Worm (Caenorhabditis elegans) whole organism, L2 larva: ENCODE results near the gene ZK856.5.
A peak's percentile ranks its signal among the peaks of the same experiment; 100 is the strongest.

Experiments
- C34F6.9 ChIP-seq: fragments of 150-350 bp; optimal IDR thresholded peaks from 2 replicates; lab custom pipeline; 2014; ENCODE audit warnings: missing biosample characterization, missing genetic modification characterization
- F13H6.1 ChIP-seq: sonication (generic microtip); optimal IDR thresholded peaks from 2 replicates; lab custom pipeline; 2016; ENCODE audit warnings: missing genetic modification characterization, missing compliant biosample characterization
- R02D3.7 ChIP-seq: fragments of 150-350 bp; optimal IDR thresholded peaks from 2 replicates; lab custom pipeline; 2014; ENCODE audit warnings: missing biosample characterization, missing genetic modification characterization
- Y55F3AM.14 ChIP-seq: fragments of 200-800 bp; sonication (Bioruptor generic); optimal IDR thresholded peaks from 2 replicates; lab custom pipeline; 2018; ENCODE audit warnings: mild to moderate bottlenecking, missing genetic modification characterization, missing compliant biosample characterization
- ama-1 ChIP-seq: fragments of 150-350 bp; optimal IDR thresholded peaks from 2 replicates; lab custom pipeline; 2018; ENCODE audit warnings: inconsistent platforms
- blmp-1 ChIP-seq: sonication (generic microtip); optimal IDR thresholded peaks from 2 replicates; lab custom pipeline; 2017; ENCODE audit warnings: missing genetic modification characterization, mild to moderate bottlenecking, missing compliant biosample characterization, antibody characterized with exemption, moderate library complexity; ENCODE audit not compliant: insufficient read depth
- ceh-16 ChIP-seq: fragments of 150-350 bp; optimal IDR thresholded peaks from 2 replicates; lab custom pipeline; 2014; ENCODE audit warnings: missing biosample characterization, missing genetic modification characterization
- ceh-82 ChIP-seq: fragments of 150-350 bp; optimal IDR thresholded peaks from 2 replicates; lab custom pipeline; 2014; ENCODE audit warnings: missing biosample characterization, missing genetic modification characterization
- crh-2 ChIP-seq: sonication (generic microtip); optimal IDR thresholded peaks from 2 replicates; lab custom pipeline; 2017; ENCODE audit warnings: missing biosample characterization, missing genetic modification characterization
- dmd-4 ChIP-seq: sonication (generic microtip); optimal IDR thresholded peaks from 2 replicates; lab custom pipeline; 2017; ENCODE audit warnings: missing biosample characterization, missing genetic modification characterization
- egl-27 ChIP-seq: sonication (generic microtip); optimal IDR thresholded peaks from 3 replicates; lab custom pipeline; 2017; ENCODE audit warnings: missing biosample characterization, missing genetic modification reagents, missing genetic modification characterization
- elt-1 ChIP-seq: fragments of 150-350 bp; optimal IDR thresholded peaks from 2 replicates; lab custom pipeline; 2014; ENCODE audit warnings: missing biosample characterization, missing genetic modification characterization
- elt-3 ChIP-seq: sonication (generic microtip); optimal IDR thresholded peaks from 2 replicates; lab custom pipeline; 2017; ENCODE audit warnings: missing biosample characterization, missing genetic modification characterization
- fos-1 ChIP-seq: fragments of 150-350 bp; optimal IDR thresholded peaks from 2 replicates; lab custom pipeline; 2014; ENCODE audit warnings: missing biosample characterization, missing genetic modification characterization
- gmeb-1 ChIP-seq: fragments of 150-350 bp; optimal IDR thresholded peaks from 2 replicates; lab custom pipeline; 2014; ENCODE audit warnings: missing biosample characterization, missing genetic modification characterization
- lsy-2 ChIP-seq, 2 experiments: fragments of 150-350 bp in 1 of 2; sonication (generic microtip) in 1 of 2; optimal IDR thresholded peaks; 2 replicates each; lab custom pipeline; 2014 to 2017; ENCODE audit warnings: missing biosample characterization in 2 of 2, missing genetic modification characterization in 2 of 2
- mab-5 ChIP-seq: fragments of 150-350 bp; optimal IDR thresholded peaks from 2 replicates; lab custom pipeline; 2014; ENCODE audit warnings: missing biosample characterization, missing genetic modification characterization
- mbf-1 ChIP-seq: sonication (generic microtip); optimal IDR thresholded peaks from 2 replicates; lab custom pipeline; 2017; ENCODE audit warnings: missing biosample characterization, missing genetic modification characterization
- mdl-1 ChIP-seq, 2 experiments: fragments of 150-350 bp in 1 of 2; sonication (generic microtip) in 1 of 2; optimal IDR thresholded peaks; 2 replicates each; lab custom pipeline; 2017; ENCODE audit warnings: missing biosample characterization in 2 of 2, missing genetic modification characterization in 2 of 2
- nhr-10 ChIP-seq: sonication (generic microtip); optimal IDR thresholded peaks from 2 replicates; lab custom pipeline; 2017; ENCODE audit warnings: missing biosample characterization, missing genetic modification characterization
- nhr-11 ChIP-seq: fragments of 150-350 bp; optimal IDR thresholded peaks from 2 replicates; lab custom pipeline; 2014; ENCODE audit warnings: missing biosample characterization, missing genetic modification characterization
- nhr-12 ChIP-seq: fragments of 150-350 bp; optimal IDR thresholded peaks from 2 replicates; lab custom pipeline; 2014; ENCODE audit warnings: missing biosample characterization, missing genetic modification characterization
- nhr-129 ChIP-seq: fragments of 150-350 bp; optimal IDR thresholded peaks from 2 replicates; lab custom pipeline; 2014; ENCODE audit warnings: missing biosample characterization, missing genetic modification characterization
- nhr-23 ChIP-seq: fragments of 150-350 bp; optimal IDR thresholded peaks from 2 replicates; lab custom pipeline; 2014; ENCODE audit warnings: missing biosample characterization, missing genetic modification reagents, missing genetic modification characterization
- nhr-237 ChIP-seq: fragments of 150-350 bp; optimal IDR thresholded peaks from 2 replicates; lab custom pipeline; 2014; ENCODE audit warnings: missing biosample characterization, missing genetic modification characterization
- nhr-25 ChIP-seq: fragments of 150-350 bp; sonication (generic microtip); optimal IDR thresholded peaks from 3 replicates; lab custom pipeline; 2014; ENCODE audit warnings: missing biosample characterization, missing genetic modification characterization
- nhr-6 ChIP-seq: fragments of 150-350 bp; optimal IDR thresholded peaks from 2 replicates; lab custom pipeline; 2014; ENCODE audit warnings: missing biosample characterization, missing genetic modification characterization
- nhr-77 ChIP-seq: fragments of 150-350 bp; optimal IDR thresholded peaks from 2 replicates; lab custom pipeline; 2014; ENCODE audit warnings: missing biosample characterization, missing genetic modification characterization
- sem-4 ChIP-seq: fragments of 150-350 bp; optimal IDR thresholded peaks from 2 replicates; lab custom pipeline; 2014; ENCODE audit warnings: missing biosample characterization, missing genetic modification reagents, missing genetic modification characterization
- skn-1 ChIP-seq: sonication (generic microtip); optimal IDR thresholded peaks from 2 replicates; lab custom pipeline; 2017; ENCODE audit warnings: missing biosample characterization, missing genetic modification characterization
- sma-3 ChIP-seq: sonication (generic microtip); optimal IDR thresholded peaks from 2 replicates; lab custom pipeline; 2016; ENCODE audit warnings: missing genetic modification reagents, missing genetic modification characterization, missing compliant biosample characterization
- sma-9 ChIP-seq, 2 experiments: fragments of 150-350 bp in 1 of 2; sonication (generic microtip) in 1 of 2; optimal IDR thresholded peaks; 2 replicates each; lab custom pipeline; 2014 to 2016; ENCODE audit warnings: missing genetic modification characterization in 2 of 2, mild to moderate bottlenecking in 1 of 2, missing biosample characterization in 1 of 2, missing compliant biosample characterization in 1 of 2, missing genetic modification reagents in 1 of 2, moderate library complexity in 1 of 2
- snpc-4 ChIP-seq: fragments of 150-350 bp; optimal IDR thresholded peaks from 2 replicates; lab custom pipeline; 2014; ENCODE audit warnings: missing biosample characterization, missing genetic modification characterization
- unc-39 ChIP-seq: fragments of 150-350 bp; optimal IDR thresholded peaks from 2 replicates; lab custom pipeline; 2014; ENCODE audit warnings: missing biosample characterization, missing genetic modification characterization
- zag-1 ChIP-seq: fragments of 150-350 bp; optimal IDR thresholded peaks from 2 replicates; lab custom pipeline; 2014; ENCODE audit warnings: missing biosample characterization, missing genetic modification characterization
- ztf-11 ChIP-seq: sonication (generic microtip); optimal IDR thresholded peaks from 2 replicates; lab custom pipeline; 2017; ENCODE audit warnings: missing biosample characterization, missing genetic modification characterization
- ztf-4 ChIP-seq: fragments of 150-350 bp; optimal IDR thresholded peaks from 2 replicates; lab custom pipeline; 2014; ENCODE audit warnings: missing biosample characterization, missing genetic modification characterization

Gene ZK856.5

DNA sequence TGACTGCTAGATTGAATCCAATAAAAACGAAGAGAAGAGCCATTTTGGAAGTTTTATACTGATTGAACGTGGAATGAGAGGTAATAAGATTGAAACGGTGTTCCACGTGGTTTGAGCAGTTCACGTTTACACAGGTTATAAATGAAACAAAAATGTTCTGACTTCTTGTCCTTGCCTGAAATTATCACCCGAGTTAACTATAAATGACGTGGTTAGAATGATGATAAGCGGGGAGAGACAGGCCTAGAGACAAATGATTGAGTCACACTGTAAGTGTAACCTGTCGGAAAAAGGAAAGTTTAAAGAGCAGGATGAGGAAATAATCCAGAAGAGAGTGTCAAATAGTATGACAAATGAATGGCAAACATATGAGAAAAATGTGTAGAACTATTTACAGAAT lies 29.0 kb downstream of the ZK856.5 start, which contains the start of gene C51E3.10:
TSS of gene C51E3.10 (minus strand) at position 181 of the 400 bp plus-strand sequence.
- no peak for TF ChIP-seq ztf-4
- TF ChIP-seq blmp-1, result no peak
- no peak for TF ChIP-seq egl-27 (tag; lab: Kevin White, UChicago)
- TF ChIP-seq skn-1 (tag; lab: Kevin White, UChicago), result peak; percentile 36
- no peak for TF ChIP-seq nhr-11
- TF ChIP-seq sma-3 (GFP tag; lab: Kevin White, UChicago), result no peak
- no peak for TF ChIP-seq Y55F3AM.14 (GFP tag; lab: Kevin White, UChicago)
- peak; percentile 69 for TF ChIP-seq sma-9 (GFP tag; optimal IDR thresholded peaks at IDR 0.05; lab: Kevin White, UChicago)
- no peak for TF ChIP-seq sma-9 (tag; optimal IDR thresholded peaks at IDR 0.05; lab: Kevin White, UChicago)
- no peak for TF ChIP-seq dmd-4 (tag; lab: Kevin White, UChicago)
- TF ChIP-seq F13H6.1 (tag; lab: Kevin White, UChicago), result no peak
- no peak for TF ChIP-seq zag-1
- peak; percentile 94 for TF ChIP-seq fos-1
- no peak for TF ChIP-seq nhr-25 (tag; lab: Kevin White, UChicago)
- peak; percentile 67 for TF ChIP-seq crh-2
- TF ChIP-seq nhr-77, result no peak
- no peak for TF ChIP-seq ceh-16 (tag; lab: Kevin White, UChicago)
- no peak for TF ChIP-seq gmeb-1 (tag; lab: Kevin White, UChicago)
- peak in 1 of 2 experiments; percentile 14 for TF ChIP-seq mdl-1 (tag; optimal IDR thresholded peaks at IDR 0.05; lab: Kevin White, UChicago)
- TF ChIP-seq R02D3.7 (tag; lab: Kevin White, UChicago), result no peak
- no peak for TF ChIP-seq nhr-237 (tag; lab: Kevin White, UChicago)
- no peak for TF ChIP-seq C34F6.9 (tag; lab: Kevin White, UChicago)

DNA sequence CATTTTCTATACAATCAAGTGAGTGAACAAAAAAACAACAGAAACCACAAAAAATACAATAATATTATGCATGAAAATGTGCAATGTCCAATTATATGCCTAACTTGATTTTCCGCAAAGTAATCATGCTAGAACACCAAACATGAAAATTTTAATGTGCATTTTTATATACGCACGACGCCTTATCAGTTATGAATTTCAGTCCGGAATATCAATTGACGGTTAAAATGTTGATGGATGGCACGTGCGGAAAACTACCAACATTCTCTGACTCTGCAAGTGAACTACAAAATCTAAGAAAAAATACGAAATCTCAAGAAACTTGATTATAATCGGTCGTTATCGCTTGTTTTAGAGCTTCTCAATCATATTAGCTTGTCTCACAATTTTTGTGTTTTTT lies 30.0 kb downstream of the ZK856.5 start:
- TF ChIP-seq sma-9 (GFP tag; optimal IDR thresholded peaks at IDR 0.05; lab: Kevin White, UChicago) (peak; percentile 36), sma-9 (tag; optimal IDR thresholded peaks at IDR 0.05; lab: Kevin White, UChicago) (no peak), nhr-23 (tag; lab: Kevin White, UChicago) (no peak), nhr-25 (tag; lab: Kevin White, UChicago) (no peak), fos-1 (peak; percentile 65)
- TF ChIP-seq, all 48 proteins: peak for 2

DNA sequence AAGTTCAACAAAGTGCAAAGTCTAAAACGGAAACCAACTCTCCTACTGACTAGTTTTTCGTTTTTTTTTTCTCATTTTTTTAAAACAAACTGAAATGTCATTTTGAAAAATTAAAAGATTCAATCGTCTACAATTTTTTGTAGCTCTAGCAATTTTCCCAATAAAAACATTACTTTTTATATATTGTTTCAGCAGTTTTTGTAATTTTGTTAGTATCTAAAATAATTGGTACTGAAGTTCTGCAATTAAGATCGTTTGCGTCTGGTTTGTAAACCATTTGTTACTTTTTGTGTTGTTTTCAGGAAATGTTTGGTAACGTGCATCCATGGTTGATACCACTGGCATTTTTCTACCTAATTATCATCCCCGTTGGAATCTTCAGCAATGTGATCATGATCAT lies 31.4 kb downstream of the ZK856.5 start, which contains the start of gene srsx-30:
TSS of gene srsx-30 (plus strand) at position 301 of the 400 bp plus-strand sequence.
- no peak for TF ChIP-seq lsy-2 (tag; optimal IDR thresholded peaks at IDR 0.05; lab: Kevin White, UChicago)
- no peak for TF ChIP-seq snpc-4
- no peak for TF ChIP-seq nhr-11
- no peak for TF ChIP-seq sem-4
- no peak for TF ChIP-seq blmp-1

DNA sequence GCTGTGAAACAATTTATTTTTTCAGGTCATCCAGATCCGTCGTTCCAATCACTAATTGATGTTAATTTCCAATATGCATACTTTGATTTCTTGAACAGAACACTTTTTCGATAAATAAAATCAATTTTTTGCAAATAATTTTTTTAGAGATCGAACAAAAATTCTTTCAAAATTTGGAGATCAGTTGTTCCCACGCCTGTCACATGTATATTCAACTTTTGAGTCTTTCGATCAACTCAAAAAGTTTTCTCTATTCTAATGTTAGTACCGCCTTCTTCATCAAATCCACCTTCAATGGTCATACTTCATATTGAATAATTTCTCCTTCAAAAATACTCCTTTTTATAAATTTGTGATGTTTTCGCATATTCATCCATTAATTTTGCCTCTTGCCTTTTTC lies 35.2 kb downstream of the ZK856.5 start, which contains the start of gene srsx-29:
TSS of gene srsx-29 (plus strand) at position 301 of the 400 bp plus-strand sequence.
- TF ChIP-seq elt-1 (tag; lab: Kevin White, UChicago) (no peak), zag-1 (no peak), nhr-6 (tag; lab: Kevin White, UChicago) (no peak), nhr-12 (tag; lab: Kevin White, UChicago) (no peak), mdl-1 (tag; optimal IDR thresholded peaks at IDR 0.05; lab: Kevin White, UChicago) (no peak), elt-3 (no peak), unc-39 (tag; lab: Kevin White, UChicago) (no peak), Y55F3AM.14 (GFP tag; lab: Kevin White, UChicago) (no peak)

DNA sequence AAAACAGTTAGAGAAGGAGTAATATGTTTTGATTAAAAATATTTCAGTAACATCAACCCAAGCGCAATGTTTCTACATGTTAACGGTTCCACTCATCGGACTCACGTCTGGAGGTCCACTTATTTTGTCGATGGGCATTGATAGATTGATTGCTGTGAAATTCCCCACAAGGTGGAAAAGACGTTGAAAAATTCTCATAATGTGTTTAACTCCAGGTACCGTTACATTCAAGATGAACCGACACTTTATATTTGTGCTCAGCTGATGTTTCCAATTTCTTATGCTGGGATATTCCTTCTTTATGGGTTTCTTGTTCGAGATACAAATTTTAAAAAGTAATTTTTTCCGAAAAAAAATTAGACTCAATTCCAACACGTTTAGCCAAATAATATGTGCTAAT lies 36.9 kb downstream of the ZK856.5 start:
- TF ChIP-seq nhr-12 (tag; lab: Kevin White, UChicago), result no peak
- TF ChIP-seq ztf-11 (tag; lab: Kevin White, UChicago), result no peak

DNA sequence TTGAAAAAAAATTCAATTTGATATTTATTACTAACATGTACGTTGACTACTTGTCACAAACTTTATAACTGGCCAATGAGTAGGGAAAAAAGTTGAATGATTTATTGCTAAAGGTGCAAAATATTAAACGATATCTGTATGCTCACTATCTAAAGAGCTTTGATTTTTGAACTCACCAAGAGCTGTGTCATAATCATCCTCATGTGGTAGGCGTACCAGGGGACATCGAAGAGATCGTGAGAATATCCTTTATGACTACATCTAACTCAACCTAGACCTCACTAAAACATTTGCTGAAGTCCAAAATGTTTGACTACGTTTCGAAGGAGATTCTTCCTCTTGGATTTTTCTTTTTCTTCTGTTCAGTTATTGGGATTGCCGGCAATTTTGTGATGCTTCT lies 37.7 kb downstream of the ZK856.5 start, which contains the start of gene srsx-28:
TSS of gene srsx-28 (plus strand) at position 301 of the 400 bp plus-strand sequence.
- TF ChIP-seq mbf-1 (tag; lab: Kevin White, UChicago), result no peak
- TF ChIP-seq ceh-82 (tag; lab: Kevin White, UChicago), result no peak
- no peak for TF ChIP-seq mab-5 (tag; lab: Kevin White, UChicago)
- no peak for TF ChIP-seq nhr-237 (tag; lab: Kevin White, UChicago)
- no peak for TF ChIP-seq ztf-11 (tag; lab: Kevin White, UChicago)
- no peak for TF ChIP-seq egl-27 (tag; lab: Kevin White, UChicago)
- TF ChIP-seq skn-1 (tag; lab: Kevin White, UChicago), result no peak
- no peak for TF ChIP-seq nhr-10
- no peak for TF ChIP-seq elt-3
- TF ChIP-seq nhr-129, result no peak
- no peak for TF ChIP-seq ama-1 (lab: Kevin White, UChicago)
- TF ChIP-seq crh-2, result no peak
- no peak for TF ChIP-seq blmp-1
- no peak for TF ChIP-seq nhr-6 (tag; lab: Kevin White, UChicago)
- TF ChIP-seq zag-1, result no peak
- no peak for TF ChIP-seq gmeb-1 (tag; lab: Kevin White, UChicago)
- no peak for TF ChIP-seq nhr-25 (tag; lab: Kevin White, UChicago)
- no peak for TF ChIP-seq R02D3.7 (tag; lab: Kevin White, UChicago)
- TF ChIP-seq elt-1 (tag; lab: Kevin White, UChicago), result no peak
- no peak for TF ChIP-seq ztf-4
